Fruit fly (Drosophila melanogaster): ENCODE data around the gene Dad1.

- TF ChIP-seq usp (GFP tag; optimal IDR thresholded peaks at IDR 0.05) = no peak
- TF ChIP-seq EcR (GFP tag; optimal IDR thresholded peaks at IDR 0.05) = no peak
Observed at dm6 chr2L:8423460-8424089, 39.6 kb upstream of the Dad1 start.
